Worm (Caenorhabditis elegans) whole organism, young adult: ENCODE measurements around the gene F41E7.9.

Source experiments
- D2030.7 ChIP-seq: fragments of 200-800 bp; sonication (Bioruptor generic); IDR thresholded peaks from 2 replicates; pipeline ENCODE4 v1.3.6; 2022; ENCODE audit warnings: missing genetic modification reagents, missing genetic modification characterization, missing compliant biosample characterization
- F22D6.2 ChIP-seq: sonication (generic microtip); optimal IDR thresholded peaks from 2 replicates; lab custom pipeline; 2016; ENCODE audit warnings: mild to moderate bottlenecking, missing genetic modification characterization, missing compliant biosample characterization
- F23B12.7 ChIP-seq: sonication (generic microtip); optimal IDR thresholded peaks from 2 replicates; lab custom pipeline; 2017; ENCODE audit warnings: missing genetic modification characterization, mild to moderate bottlenecking, missing compliant biosample characterization, antibody characterized with exemption, moderate library complexity; ENCODE audit not compliant: insufficient read depth
- F39B2.1 ChIP-seq: fragments of 200-800 bp; sonication (Bioruptor generic); IDR thresholded peaks from 2 replicates; pipeline ENCODE4 v1.3.6; 2022; ENCODE audit warnings: missing genetic modification reagents, missing genetic modification characterization, missing compliant biosample characterization
- F55B11.4 ChIP-seq: sonication (generic microtip); optimal IDR thresholded peaks from 2 replicates; lab custom pipeline; 2016; ENCODE audit warnings: missing compliant biosample characterization, missing genetic modification characterization, borderline replicate concordance; ENCODE audit not compliant: insufficient read depth
- F57A8.1 ChIP-seq: fragments of 200-800 bp; sonication (Bioruptor generic); optimal IDR thresholded peaks from 2 replicates; lab custom pipeline; 2018; ENCODE audit warnings: mild to moderate bottlenecking, missing genetic modification characterization, moderate library complexity, missing compliant biosample characterization
- K11D2.4 ChIP-seq: fragments of 200-800 bp; sonication (Bioruptor generic); IDR thresholded peaks from 2 replicates; pipeline ENCODE4 v1.3.6; 2022; ENCODE audit warnings: missing genetic modification reagents, missing genetic modification characterization, missing compliant biosample characterization
- T26A5.8 ChIP-seq: sonication (generic microtip); optimal IDR thresholded peaks from 2 replicates; lab custom pipeline; 2016; ENCODE audit warnings: missing genetic modification characterization, missing compliant biosample characterization
- akir-1 ChIP-seq: fragments of 200-800 bp; sonication (Bioruptor generic); optimal IDR thresholded peaks from 2 replicates; lab custom pipeline; 2018; ENCODE audit warnings: mild to moderate bottlenecking, missing genetic modification characterization, moderate library complexity, missing compliant biosample characterization
- aptf-2 ChIP-seq: fragments of 200-800 bp; sonication (Bioruptor generic); conservative IDR thresholded peaks from 2 replicates; pipeline ENCODE4 v1.3.6; 2022; ENCODE audit warnings: missing genetic modification reagents, missing genetic modification characterization, missing compliant biosample characterization
- aptf-3 ChIP-seq: fragments of 200-800 bp; sonication (Bioruptor generic); IDR thresholded peaks from 2 replicates; pipeline ENCODE4 v1.3.6; 2022; ENCODE audit warnings: missing genetic modification characterization, missing compliant biosample characterization
- atf-7 ChIP-seq: sonication (generic microtip); optimal IDR thresholded peaks from 2 replicates; lab custom pipeline; 2017; ENCODE audit warnings: mild to moderate bottlenecking, missing genetic modification characterization, missing compliant biosample characterization
- bed-1 ChIP-seq: fragments of 200-800 bp; sonication (Bioruptor generic); IDR thresholded peaks from 2 replicates; pipeline ENCODE4 v1.3.6; 2022; ENCODE audit warnings: missing genetic modification reagents, missing genetic modification characterization, missing compliant biosample characterization
- bed-2 ChIP-seq: fragments of 200-800 bp; sonication (Bioruptor generic); IDR thresholded peaks from 2 replicates; pipeline ENCODE4 v1.3.6; 2022; ENCODE audit warnings: missing genetic modification reagents, missing genetic modification characterization, missing compliant biosample characterization
- cebp-1 ChIP-seq, 2 experiments: fragments of 200-800 bp in 1 of 2; sonication (Bioruptor generic) in 1 of 2; sonication (generic microtip) in 1 of 2; IDR thresholded peaks in 1 of 2; optimal IDR thresholded peaks in 1 of 2; 2 replicates each; pipeline versions ENCODE4 v1.3.6 to Lab custom; 2017 to 2022; ENCODE audit warnings: missing compliant biosample characterization in 2 of 2, missing genetic modification characterization in 2 of 2, mild to moderate bottlenecking in 1 of 2, missing genetic modification reagents in 1 of 2, moderate library complexity in 1 of 2
- ceh-100 ChIP-seq: fragments of 200-800 bp; sonication (Bioruptor generic); IDR thresholded peaks from 2 replicates; pipeline ENCODE4 v1.3.6; 2022; ENCODE audit warnings: missing genetic modification reagents, missing genetic modification characterization, missing compliant biosample characterization
- ceh-27 ChIP-seq: fragments of 200-800 bp; sonication (Bioruptor generic); optimal IDR thresholded peaks from 2 replicates; lab custom pipeline; 2018; ENCODE audit warnings: mild to moderate bottlenecking, missing genetic modification characterization, moderate library complexity, missing compliant biosample characterization
- hmg-20 ChIP-seq: fragments of 200-800 bp; sonication (Bioruptor generic); IDR thresholded peaks from 2 replicates; pipeline ENCODE4 v1.3.6; 2022; ENCODE audit warnings: missing genetic modification reagents, missing genetic modification characterization, missing compliant biosample characterization
- lag-1 ChIP-seq: fragments of 200-800 bp; sonication (Bioruptor generic); IDR thresholded peaks from 2 replicates; pipeline ENCODE4 v1.3.6; 2022; ENCODE audit warnings: missing genetic modification reagents, missing genetic modification characterization, missing compliant biosample characterization
- let-607 ChIP-seq, 2 experiments: fragments of 200-800 bp in 1 of 2; sonication (Bioruptor generic) in 1 of 2; sonication (generic microtip) in 1 of 2; optimal IDR thresholded peaks; 2 replicates each; lab custom pipeline; 2016 to 2018; ENCODE audit warnings: mild to moderate bottlenecking in 2 of 2, missing compliant biosample characterization in 2 of 2, missing genetic modification characterization in 2 of 2, moderate library complexity in 2 of 2, missing genotype in 1 of 2
- lsy-27 ChIP-seq: sonication (generic microtip); optimal IDR thresholded peaks from 2 replicates; lab custom pipeline; 2017; ENCODE audit warnings: missing genetic modification characterization, mild to moderate bottlenecking, missing compliant biosample characterization, antibody characterized with exemption, missing genotype, borderline replicate concordance; ENCODE audit not compliant: insufficient read depth
- mes-4 ChIP-seq: sonication (generic microtip); optimal IDR thresholded peaks from 2 replicates; lab custom pipeline; 2016; ENCODE audit warnings: missing genotype, missing genetic modification characterization, missing compliant biosample characterization
- nhr-80 ChIP-seq: sonication (generic microtip); optimal IDR thresholded peaks from 2 replicates; lab custom pipeline; 2016; ENCODE audit warnings: missing genetic modification characterization, missing compliant biosample characterization
- nhr-90 ChIP-seq: sonication (generic microtip); optimal IDR thresholded peaks from 2 replicates; lab custom pipeline; 2016; ENCODE audit warnings: missing genotype, mild to moderate bottlenecking, missing genetic modification characterization, missing compliant biosample characterization
- sea-2 ChIP-seq: fragments of 200-800 bp; sonication (Bioruptor generic); IDR thresholded peaks from 2 replicates; pipeline ENCODE4 v1.3.6; 2022; ENCODE audit warnings: missing genetic modification characterization, missing compliant biosample characterization
- snpc-3.4 ChIP-seq: sonication (generic microtip); optimal IDR thresholded peaks from 2 replicates; lab custom pipeline; 2017; ENCODE audit warnings: missing genetic modification characterization, mild to moderate bottlenecking, missing compliant biosample characterization, antibody characterized with exemption, moderate library complexity, missing genotype, missing genetic modification reagents
- tbp1 ChIP-seq: fragments of 200-800 bp; sonication (Bioruptor generic); optimal IDR thresholded peaks from 2 replicates; lab custom pipeline; 2018; ENCODE audit warnings: mild to moderate bottlenecking, missing genetic modification characterization, missing compliant biosample characterization
- tbx-9 ChIP-seq: sonication (generic microtip); optimal IDR thresholded peaks from 2 replicates; lab custom pipeline; 2016; ENCODE audit warnings: borderline replicate concordance, missing genetic modification characterization, inconsistent platforms, missing compliant biosample characterization
- tlf-1 ChIP-seq: fragments of 200-800 bp; sonication (Bioruptor generic); optimal IDR thresholded peaks from 2 replicates; lab custom pipeline; 2018; ENCODE audit warnings: mild to moderate bottlenecking, missing genetic modification characterization, missing compliant biosample characterization
- xnd-1 ChIP-seq: sonication (generic microtip); optimal IDR thresholded peaks from 2 replicates; lab custom pipeline; 2016; ENCODE audit warnings: missing genotype, missing genetic modification reagents, missing genetic modification characterization, missing compliant biosample characterization
- ztf-25 ChIP-seq: fragments of 200-800 bp; sonication (Bioruptor generic); IDR thresholded peaks from 2 replicates; pipeline ENCODE4 v1.3.6; 2022; ENCODE audit warnings: missing genetic modification reagents, missing genetic modification characterization, missing compliant biosample characterization
- ztf-26 ChIP-seq: sonication (generic microtip); optimal IDR thresholded peaks from 2 replicates; lab custom pipeline; 2017; ENCODE audit warnings: missing genetic modification characterization, missing compliant biosample characterization

The F41E7.9 gene

DNA sequence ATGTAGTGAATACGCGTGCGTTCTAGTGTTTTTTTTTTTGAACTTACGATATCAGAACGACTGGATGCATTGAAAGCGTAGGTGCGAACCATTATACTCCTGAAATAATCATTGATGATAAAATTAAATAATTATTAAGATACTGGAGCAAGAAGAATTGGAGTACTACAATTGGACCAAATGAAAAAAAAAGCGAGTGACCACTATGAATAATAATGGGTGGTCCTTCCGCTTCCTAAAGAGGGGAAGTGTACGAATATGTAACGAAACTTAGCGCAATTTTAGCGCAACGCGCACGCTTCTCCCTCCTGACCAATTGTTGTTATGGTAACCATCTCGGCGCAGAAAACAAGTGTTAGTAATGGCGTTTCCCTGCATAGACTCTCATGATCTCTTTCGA is at the start of gene F41E7.9:
Gene F41E7.9 (minus strand): TSS at position 101 of the 400 bp plus-strand sequence.
- TF ChIP-seq nhr-90 (tag; lab: Kevin White, UChicago) (no peak), ztf-25 (no peak), F55B11.4 (tag; lab: Kevin White, UChicago) (no peak), bed-2 (no peak), F22D6.2 (tag; lab: Kevin White, UChicago) (no peak), xnd-1 (tag; lab: Kevin White, UChicago) (no peak), bed-1 (no peak), aptf-3 (GFP tag; lab: Robert Waterston, UW) (no peak), D2030.7 (GFP tag; lab: Robert Waterston, UW) (no peak), lag-1 (GFP tag; lab: Robert Waterston, UW) (no peak), ceh-27 (GFP tag; lab: Kevin White, UChicago) (no peak), ceh-100 (GFP tag; lab: Robert Waterston, UW) (no peak), cebp-1 (GFP tag; IDR thresholded peaks at IDR 0.05; lab: Robert Waterston, UW) (no peak), cebp-1 (tag; optimal IDR thresholded peaks at IDR 0.05; lab: Kevin White, UChicago) (no peak), T26A5.8 (no peak), F57A8.1 (no peak), mes-4 (no peak)

DNA sequence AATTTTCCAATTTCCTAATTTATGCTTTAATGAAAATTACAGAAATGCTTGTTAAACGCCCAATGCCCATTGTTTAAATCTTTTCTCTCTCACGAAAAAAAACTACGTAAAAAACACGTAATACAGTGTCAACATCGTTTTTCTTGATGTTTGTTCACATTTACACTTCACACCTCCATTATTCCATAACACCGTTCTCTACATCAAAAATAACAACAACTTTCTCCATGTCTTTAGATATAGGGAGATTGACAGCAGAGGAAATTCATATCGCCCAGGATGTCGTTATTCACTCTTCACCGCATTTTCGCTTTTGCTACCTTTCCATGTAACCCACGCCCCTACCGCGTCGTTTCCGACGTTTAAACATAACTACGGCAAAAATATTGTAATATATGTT is 42.3 kb upstream of the F41E7.9 start, which contains the start of gene efhc-1:
Gene efhc-1 (plus strand): TSS at position 301 of the 400 bp plus-strand sequence.
- TF ChIP-seq aptf-2 (GFP tag; lab: Robert Waterston, UW) (no peak), F23B12.7 (tag; lab: Kevin White, UChicago) (no peak), ztf-26 (no peak), tbp1 (GFP tag; lab: Kevin White, UChicago) (no peak), snpc-3.4 (tag; lab: Kevin White, UChicago) (no peak), K11D2.4 (GFP tag; lab: Robert Waterston, UW) (no peak), atf-7 (tag; lab: Kevin White, UChicago) (no peak), nhr-80 (tag; lab: Kevin White, UChicago) (no peak), bed-1 (no peak), tbx-9 (tag; lab: Kevin White, UChicago) (no peak), sea-2 (GFP tag; lab: Robert Waterston, UW) (no peak)
- TF ChIP-seq, all 124 proteins: peak for 0

DNA sequence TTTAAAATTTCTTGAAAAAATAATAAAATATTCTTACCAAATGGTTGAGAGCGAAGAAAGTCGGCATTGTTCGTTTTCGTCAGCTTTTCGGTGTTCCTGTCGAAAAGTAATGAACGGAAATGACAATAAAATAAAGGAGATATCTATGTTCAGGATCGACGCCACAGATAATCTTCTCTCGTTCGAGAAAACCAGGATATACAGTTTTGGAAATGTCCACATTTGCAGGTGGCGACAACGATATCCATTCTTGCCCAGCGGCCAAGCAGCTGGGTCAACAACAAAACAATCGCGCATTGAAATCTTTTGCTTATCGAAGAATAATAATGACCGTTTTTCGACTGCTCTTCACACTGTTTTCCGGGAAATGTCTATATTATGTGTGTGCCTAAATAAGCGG is 39.8 kb upstream of the F41E7.9 start, which contains the start of gene R07E3.7:
Gene R07E3.7 (minus strand): TSS at position 101 of the 400 bp plus-strand sequence.
- no peak for TF ChIP-seq F55B11.4 (tag; lab: Kevin White, UChicago)
- no peak for TF ChIP-seq tlf-1
- no peak for TF ChIP-seq hmg-20 (GFP tag; lab: Robert Waterston, UW)

- TF ChIP-seq lsy-27 (tag; lab: Kevin White, UChicago) (no peak), F39B2.1 (no peak), akir-1 (no peak), F57A8.1 (no peak), let-607 (tag; optimal IDR thresholded peaks at IDR 0.05; lab: Kevin White, UChicago) (no peak)
Observed at ce11 chrX:10353857-10354256, 38.1 kb upstream of the F41E7.9 start.
